Fruit fly (Drosophila melanogaster): ENCODE data around the gene eEF2.

dm6 chr2L:21658529-21659009 lies 23.4 kb downstream of the eEF2 start, which contains the start of gene Cul2:
- TF ChIP-seq CG8478 (optimal IDR thresholded peaks at IDR 0.05) (no peak), CTCF (optimal IDR thresholded peaks at IDR 0.05) (no peak)

Data from S2 (cell line).